Worm (Caenorhabditis elegans): ENCODE data around the gene K03B4.4.

The K03B4.4 gene

DNA sequence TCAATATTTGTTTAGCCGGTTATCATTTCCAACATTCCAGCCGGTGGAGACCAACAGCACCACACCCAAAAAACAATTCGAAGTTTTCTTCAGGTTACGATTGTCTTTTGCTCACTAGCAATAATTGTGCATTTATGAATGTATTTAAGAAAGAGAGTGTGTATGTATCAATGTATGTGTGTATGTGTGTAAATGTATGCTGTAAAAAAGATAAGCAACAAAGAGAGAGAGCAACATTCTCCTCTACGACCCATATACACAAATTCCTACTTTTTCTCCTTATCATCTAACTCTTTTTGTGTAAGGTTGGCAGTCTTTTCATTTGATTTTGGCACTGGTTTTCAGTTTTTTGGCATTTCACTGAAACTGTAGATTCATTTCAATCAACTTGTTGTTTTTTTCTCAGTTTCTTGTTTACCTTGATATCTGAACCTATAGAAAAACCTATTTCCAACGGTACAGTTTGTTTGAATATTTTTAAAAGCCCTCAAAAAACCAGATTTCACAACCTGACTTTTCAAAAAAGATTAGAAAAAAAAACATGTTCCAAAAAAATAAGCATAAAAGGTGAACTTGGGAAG, 39.2 kb downstream of the K03B4.4 start:
- TF ChIP-seq pha-4 (tag; optimal IDR thresholded peaks at IDR 0.05) (peak; percentile 16), ceh-28 (tag; optimal IDR thresholded peaks at IDR 0.05) (no peak), nhr-67 (tag; optimal IDR thresholded peaks at IDR 0.05) (no peak), nhr-23 (tag; optimal IDR thresholded peaks at IDR 0.05) (no peak), tbx-2 (tag; optimal IDR thresholded peaks at IDR 0.05) (no peak), pqm-1 (tag; optimal IDR thresholded peaks at IDR 0.05) (peak; percentile 86), daf-12 (tag; optimal IDR thresholded peaks at IDR 0.05) (no peak), elt-2 (tag; optimal IDR thresholded peaks at IDR 0.05) (peak; percentile 83), lsy-12 (tag; optimal IDR thresholded peaks at IDR 0.05) (no peak), R02D3.7 (tag; optimal IDR thresholded peaks at IDR 0.05) (no peak), hmg-11 (tag; optimal IDR thresholded peaks at IDR 0.05) (no peak), ceh-82 (tag; optimal IDR thresholded peaks at IDR 0.05) (no peak), nhr-12 (tag; optimal IDR thresholded peaks at IDR 0.05) (no peak), nhr-25 (tag; optimal IDR thresholded peaks at IDR 0.05) (no peak), egl-5 (tag; optimal IDR thresholded peaks at IDR 0.05) (no peak), sea-2 (GFP tag; optimal IDR thresholded peaks at IDR 0.05) (no peak), nfya-1 (tag; optimal IDR thresholded peaks at IDR 0.05; ENCODE audit: insufficient read depth) (no peak), elt-1 (tag; optimal IDR thresholded peaks at IDR 0.05) (no peak)

DNA sequence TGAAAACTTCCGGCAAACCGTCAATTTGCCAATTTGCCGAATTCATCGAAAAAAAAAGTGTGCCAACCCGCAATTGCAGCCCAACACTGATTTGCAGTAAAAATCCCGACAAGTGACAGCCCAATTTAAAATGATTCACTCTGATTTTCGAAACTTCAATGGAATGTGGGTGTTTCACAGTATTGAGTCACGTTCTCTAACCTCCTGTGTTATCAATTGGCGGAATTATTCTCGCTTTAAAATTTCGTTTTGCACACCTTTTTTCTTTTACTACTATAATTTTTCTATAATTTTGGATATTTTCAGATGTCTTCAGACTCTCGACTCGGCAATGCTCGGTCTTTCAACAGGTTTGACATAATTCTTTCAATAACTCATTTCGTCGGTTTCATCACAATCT, 40.5 kb downstream of the K03B4.4 start, which contains the start of gene F39G3.5:
F39G3.5 (plus strand) TSS at position 301 of the 400 bp plus-strand sequence.
- TF ChIP-seq fkh-10 (GFP tag; optimal IDR thresholded peaks at IDR 0.05) (no peak), sea-2 (GFP tag; optimal IDR thresholded peaks at IDR 0.05) (no peak), daf-12 (tag; optimal IDR thresholded peaks at IDR 0.05) (no peak), lsy-12 (tag; optimal IDR thresholded peaks at IDR 0.05) (no peak), ceh-16 (tag; optimal IDR thresholded peaks at IDR 0.05) (no peak), nhr-77 (tag; optimal IDR thresholded peaks at IDR 0.05) (no peak), nfya-1 (tag; optimal IDR thresholded peaks at IDR 0.05; ENCODE audit: insufficient read depth) (no peak), zag-1 (tag; optimal IDR thresholded peaks at IDR 0.05) (no peak), ztf-11 (tag; optimal IDR thresholded peaks at IDR 0.05) (no peak), ZK546.5 (tag; optimal IDR thresholded peaks at IDR 0.05) (no peak), skn-1 (tag; optimal IDR thresholded peaks at IDR 0.05) (no peak), eor-1 (tag; optimal IDR thresholded peaks at IDR 0.05) (no peak), R02D3.7 (tag; optimal IDR thresholded peaks at IDR 0.05) (no peak), tbx-2 (tag; optimal IDR thresholded peaks at IDR 0.05) (no peak), lin-15B (tag; optimal IDR thresholded peaks at IDR 0.05) (no peak), nhr-43 (tag; optimal IDR thresholded peaks at IDR 0.05; ENCODE audit: poor library complexity, severe bottlenecking) (no peak), elt-3 (tag; optimal IDR thresholded peaks at IDR 0.05) (no peak), nhr-11 (tag; optimal IDR thresholded peaks at IDR 0.05) (no peak), lin-39 (tag; optimal IDR thresholded peaks at IDR 0.05) (no peak), unc-62 (GFP tag; optimal IDR thresholded peaks at IDR 0.05) (no peak)

DNA sequence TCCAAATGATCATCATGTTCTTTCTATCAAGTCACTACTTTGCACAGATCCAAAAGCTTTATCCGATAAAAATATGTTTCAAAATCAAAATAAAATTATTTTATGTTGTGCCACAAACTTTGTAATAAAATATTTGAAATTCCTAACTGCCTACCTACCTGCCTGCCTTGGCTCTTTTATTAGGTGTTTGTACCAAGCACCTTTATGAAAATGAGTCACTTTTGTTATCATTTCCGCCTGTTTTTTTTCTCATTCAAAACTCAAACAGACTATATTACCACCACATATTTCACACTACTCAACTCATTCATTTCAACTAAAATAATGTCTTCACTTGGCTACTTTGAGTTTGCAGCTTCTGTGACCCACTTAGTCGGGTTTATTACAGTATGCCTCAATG, 42.7 kb downstream of the K03B4.4 start, which contains the start of gene F39G3.4:
F39G3.4 (plus strand) TSS at position 301 of the 400 bp plus-strand sequence.
- no peak for TF ChIP-seq aly-2 (tag; optimal IDR thresholded peaks at IDR 0.05)
- TF ChIP-seq eor-1 (tag; optimal IDR thresholded peaks at IDR 0.05): no peak
- no peak for TF ChIP-seq pha-4 (tag; optimal IDR thresholded peaks at IDR 0.05)
- no peak for TF ChIP-seq elt-3 (tag; optimal IDR thresholded peaks at IDR 0.05)
- no peak for TF ChIP-seq zag-1 (tag; optimal IDR thresholded peaks at IDR 0.05)
- TF ChIP-seq nfya-1 (tag; optimal IDR thresholded peaks at IDR 0.05; ENCODE audit: insufficient read depth): no peak
- TF ChIP-seq skn-1 (tag; optimal IDR thresholded peaks at IDR 0.05): no peak
- no peak for TF ChIP-seq fkh-10 (GFP tag; optimal IDR thresholded peaks at IDR 0.05)
- no peak for TF ChIP-seq nhr-25 (tag; optimal IDR thresholded peaks at IDR 0.05)
- TF ChIP-seq nhr-23 (tag; optimal IDR thresholded peaks at IDR 0.05): no peak
- TF ChIP-seq elt-1 (tag; optimal IDR thresholded peaks at IDR 0.05): no peak
- no peak for TF ChIP-seq pqm-1 (tag; optimal IDR thresholded peaks at IDR 0.05)

DNA sequence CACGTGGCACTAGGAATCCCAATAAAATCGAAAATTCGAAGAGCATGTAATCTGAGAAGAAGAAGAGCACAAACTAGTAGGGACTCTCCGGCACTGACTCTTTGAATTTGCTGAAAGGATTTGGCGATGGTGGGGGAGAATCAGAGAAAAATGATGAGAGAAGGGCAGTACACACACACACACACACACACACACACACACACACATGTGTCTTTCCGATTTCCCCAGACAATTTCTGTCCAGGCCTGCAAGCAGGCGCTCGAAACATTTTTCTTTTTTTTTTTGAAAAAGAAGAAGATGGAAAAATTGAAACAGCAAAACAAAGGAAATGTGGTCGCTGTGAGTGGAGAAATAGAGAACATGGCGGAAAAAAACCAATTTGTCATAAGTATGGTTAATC, 48.3 kb downstream of the K03B4.4 start, which contains the start of gene tig-2:
tig-2 (minus strand) TSS at position 87 of the 400 bp plus-strand sequence.
- peak; percentile 36 for TF ChIP-seq lin-39 (tag; optimal IDR thresholded peaks at IDR 0.05)
- peak; percentile 27 for TF ChIP-seq nfya-1 (tag; optimal IDR thresholded peaks at IDR 0.05; ENCODE audit: insufficient read depth)
- no peak for TF ChIP-seq fos-1 (tag; optimal IDR thresholded peaks at IDR 0.05)

Data from whole organism, L3 larva.